Fruit fly (Drosophila melanogaster): Measurements from ENCODE around the gene CG15930.

Gene CG15930

dm6 chrX:5338435-5338834 is 21.3 kb upstream of the CG15930 start:
- TF ChIP-seq Crg-1 (GFP tag; optimal IDR thresholded peaks at IDR 0.05) (no peak), CG7101 (tag; optimal IDR thresholded peaks at IDR 0.05) (no peak), cnc (optimal IDR thresholded peaks at IDR 0.05) (no peak), kay (GFP tag; ENCODE audit: borderline replicate concordance) (no peak), ovo (GFP tag; optimal IDR thresholded peaks at IDR 0.05) (no peak), Mnt (GFP tag; optimal IDR thresholded peaks at IDR 0.05) (no peak), Hr96 (GFP tag; optimal IDR thresholded peaks at IDR 0.05) (no peak), CG14711 (tag; optimal IDR thresholded peaks at IDR 0.05) (no peak), bab1 (GFP tag; optimal IDR thresholded peaks at IDR 0.05) (no peak), tj (GFP tag; optimal IDR thresholded peaks at IDR 0.05) (no peak), CG33017 (tag; optimal IDR thresholded peaks at IDR 0.05) (no peak), CG12768 (GFP tag; optimal IDR thresholded peaks at IDR 0.05) (no peak), Clk (GFP tag; optimal IDR thresholded peaks at IDR 0.05) (no peak), toe (GFP tag; optimal IDR thresholded peaks at IDR 0.05) (no peak)

dm6 chrX:5337316-5337715 is 20.2 kb upstream of the CG15930 start:
- TF ChIP-seq tj (GFP tag; optimal IDR thresholded peaks at IDR 0.05) (no peak), CG7101 (tag; optimal IDR thresholded peaks at IDR 0.05) (no peak), Mnt (GFP tag; optimal IDR thresholded peaks at IDR 0.05) (no peak), CG33017 (tag; optimal IDR thresholded peaks at IDR 0.05) (no peak), toe (GFP tag; optimal IDR thresholded peaks at IDR 0.05) (no peak), Clk (GFP tag; optimal IDR thresholded peaks at IDR 0.05) (no peak), ovo (GFP tag; optimal IDR thresholded peaks at IDR 0.05) (no peak), bab1 (GFP tag; optimal IDR thresholded peaks at IDR 0.05) (no peak), kay (GFP tag; ENCODE audit: borderline replicate concordance) (no peak), CG5204 (GFP tag; optimal IDR thresholded peaks at IDR 0.05) (no peak), CG14711 (tag; optimal IDR thresholded peaks at IDR 0.05) (no peak), Hr96 (GFP tag; optimal IDR thresholded peaks at IDR 0.05) (no peak), CG11617 (GFP tag; optimal IDR thresholded peaks at IDR 0.05) (no peak), Crg-1 (GFP tag; optimal IDR thresholded peaks at IDR 0.05) (no peak)

dm6 chrX:5336722-5337121 is 19.6 kb upstream of the CG15930 start:
- TF ChIP-seq CG33017 (tag; optimal IDR thresholded peaks at IDR 0.05), result peak; percentile 18
- TF ChIP-seq CG7045 (GFP tag; optimal IDR thresholded peaks at IDR 0.05), result peak; percentile 33
- peak; percentile 19 for TF ChIP-seq CG5204 (GFP tag; optimal IDR thresholded peaks at IDR 0.05)
- TF ChIP-seq cnc (optimal IDR thresholded peaks at IDR 0.05), result no peak

- TF ChIP-seq cnc (optimal IDR thresholded peaks at IDR 0.05) (no peak), bab1 (GFP tag; optimal IDR thresholded peaks at IDR 0.05) (peak; percentile 35)
Measured at dm6 chrX:5332259-5332862, 15.3 kb upstream of the CG15930 start, which contains the start of gene CanB. Gene CanB (plus strand): TSS chrX:5332499.

- TF ChIP-seq tj (GFP tag; optimal IDR thresholded peaks at IDR 0.05) (peak; percentile 88), CG1620 (GFP tag; optimal IDR thresholded peaks at IDR 0.05) (peak; percentile 48), CG7045 (GFP tag; optimal IDR thresholded peaks at IDR 0.05) (no peak), bab1 (GFP tag; optimal IDR thresholded peaks at IDR 0.05) (peak; percentile 47), CG11617 (GFP tag; optimal IDR thresholded peaks at IDR 0.05) (peak; percentile 47), CG33017 (tag; optimal IDR thresholded peaks at IDR 0.05) (peak; percentile 18), Clk (GFP tag; optimal IDR thresholded peaks at IDR 0.05) (no peak), cnc (optimal IDR thresholded peaks at IDR 0.05) (no peak), toe (GFP tag; optimal IDR thresholded peaks at IDR 0.05) (peak; percentile 28), Hr96 (GFP tag; optimal IDR thresholded peaks at IDR 0.05) (no peak), pad (GFP tag; optimal IDR thresholded peaks at IDR 0.05) (peak; percentile 60), ovo (GFP tag; optimal IDR thresholded peaks at IDR 0.05) (peak; percentile 79), CG7101 (tag; optimal IDR thresholded peaks at IDR 0.05) (peak; percentile 44), cic (GFP tag; optimal IDR thresholded peaks at IDR 0.05) (no peak), CG12768 (GFP tag; optimal IDR thresholded peaks at IDR 0.05) (no peak), Mnt (GFP tag; optimal IDR thresholded peaks at IDR 0.05) (peak; percentile 31), CG14711 (tag; optimal IDR thresholded peaks at IDR 0.05) (peak; percentile 54), Crg-1 (GFP tag; optimal IDR thresholded peaks at IDR 0.05) (peak; percentile 25), CG5204 (GFP tag; optimal IDR thresholded peaks at IDR 0.05) (peak; percentile 36), kay (GFP tag; ENCODE audit: borderline replicate concordance) (no peak)
Measured at dm6 chrX:5329266-5329898, 12.3 kb upstream of the CG15930 start, which contains the start of the genes CG3309 and XRCC1. Gene CG3309 (minus strand): TSS chrX:5329347. Gene XRCC1 (plus strand): TSS chrX:5329876.

- TF ChIP-seq Clk (GFP tag; optimal IDR thresholded peaks at IDR 0.05) (no peak), cic (GFP tag; optimal IDR thresholded peaks at IDR 0.05) (no peak), CG5204 (GFP tag; optimal IDR thresholded peaks at IDR 0.05) (no peak), Mnt (GFP tag; optimal IDR thresholded peaks at IDR 0.05) (no peak), kay (GFP tag; ENCODE audit: borderline replicate concordance) (no peak), CG7045 (GFP tag; optimal IDR thresholded peaks at IDR 0.05) (no peak), CG7101 (tag; optimal IDR thresholded peaks at IDR 0.05) (no peak), CG14711 (tag; optimal IDR thresholded peaks at IDR 0.05) (no peak), CG11617 (GFP tag; optimal IDR thresholded peaks at IDR 0.05) (no peak), bab1 (GFP tag; optimal IDR thresholded peaks at IDR 0.05) (no peak), ovo (GFP tag; optimal IDR thresholded peaks at IDR 0.05) (no peak), pad (GFP tag; optimal IDR thresholded peaks at IDR 0.05) (no peak), cnc (optimal IDR thresholded peaks at IDR 0.05) (no peak), toe (GFP tag; optimal IDR thresholded peaks at IDR 0.05) (no peak), CG33017 (tag; optimal IDR thresholded peaks at IDR 0.05) (no peak), Crg-1 (GFP tag; optimal IDR thresholded peaks at IDR 0.05) (no peak), CG1620 (GFP tag; optimal IDR thresholded peaks at IDR 0.05) (no peak)
Measured at dm6 chrX:5323636-5324035, 6.5 kb upstream of the CG15930 start, which contains the start of gene Mcm3. Gene Mcm3 (plus strand): TSS chrX:5323855.
